Fruit fly (Drosophila melanogaster) S2 (cell line): ENCODE measurements around the gene CG1824.
A peak's percentile ranks its signal among the peaks of the same experiment; 100 is the strongest.

Experiments
- CG8478 ChIP-seq: fragments of >200 bp; optimal IDR thresholded peaks from 2 replicates; lab custom pipeline; 2018
- CTCF ChIP-seq, 2 experiments: fragments of >200 bp; optimal IDR thresholded peaks; 2 replicates each; lab custom pipeline; 2018

Gene CG1824

dm6 chrX:12595610-12596336, at the start of gene CG1824, which contains the start of gene Sec16:
CG1824 (minus strand) TSS chrX:12595624.
Sec16 (plus strand) TSS chrX:12596047.
- TF ChIP-seq CG8478 (lab: Kevin White, UChicago) (no peak), CTCF (optimal IDR thresholded peaks at IDR 0.05; lab: Kevin White, UChicago) (no peak)

- no peak for TF ChIP-seq CTCF (optimal IDR thresholded peaks at IDR 0.05; lab: Kevin White, UChicago)
These were observed 38.6 kb upstream of the CG1824 start for dm6 chrX:12633992-12634391.

dm6 chrX:12633204-12633603, 37.8 kb upstream of the CG1824 start:
- TF ChIP-seq CTCF (optimal IDR thresholded peaks at IDR 0.05; lab: Kevin White, UChicago) (no peak), CG8478 (lab: Kevin White, UChicago) (no peak)

dm6 chrX:12632157-12632422, 36.7 kb upstream of the CG1824 start:
- no peak for TF ChIP-seq CTCF (optimal IDR thresholded peaks at IDR 0.05; lab: Kevin White, UChicago)
- TF ChIP-seq CG8478 (lab: Kevin White, UChicago), result no peak

dm6 chrX:12631317-12632156, 36.1 kb upstream of the CG1824 start, which contains the start of gene Tomosyn:
Tomosyn (plus strand) TSS chrX:12631605.
- TF ChIP-seq CG8478 (lab: Kevin White, UChicago), result no peak
- peak in 1 of 2 experiments; percentile 13 for TF ChIP-seq CTCF (optimal IDR thresholded peaks at IDR 0.05; lab: Kevin White, UChicago)

- no peak for TF ChIP-seq CG8478 (lab: Kevin White, UChicago)
- no peak for TF ChIP-seq CTCF (optimal IDR thresholded peaks at IDR 0.05; lab: Kevin White, UChicago)
These were observed 34.1 kb upstream of the CG1824 start, which contains the start of the genes Aven and CG2540 for dm6 chrX:12629564-12629963. Aven (minus strand) TSS chrX:12629640. CG2540 (plus strand) TSS chrX:12629878.

- TF ChIP-seq CG8478 (lab: Kevin White, UChicago) (no peak), CTCF (optimal IDR thresholded peaks at IDR 0.05; lab: Kevin White, UChicago) (no peak)
These were observed 30.3 kb upstream of the CG1824 start for dm6 chrX:12625594-12626274.

- TF ChIP-seq CG8478 (lab: Kevin White, UChicago), result no peak
- TF ChIP-seq CTCF (optimal IDR thresholded peaks at IDR 0.05; lab: Kevin White, UChicago), result no peak
These were observed 28.6 kb upstream of the CG1824 start, which contains the start of gene CG15728 for dm6 chrX:12623992-12624391. CG15728 (plus strand) TSS chrX:12624292.

- TF ChIP-seq CTCF (optimal IDR thresholded peaks at IDR 0.05; lab: Kevin White, UChicago) (no peak), CG8478 (lab: Kevin White, UChicago) (no peak)
These were observed 26.2 kb upstream of the CG1824 start for dm6 chrX:12621640-12622039.

dm6 chrX:12615752-12616366, 20.4 kb upstream of the CG1824 start, which contains the start of gene CG11085:
CG11085 (plus strand) TSS chrX:12616316.
- TF ChIP-seq CG8478 (lab: Kevin White, UChicago) (no peak), CTCF (optimal IDR thresholded peaks at IDR 0.05; lab: Kevin White, UChicago) (no peak)

- TF ChIP-seq CG8478 (lab: Kevin White, UChicago) (no peak), CTCF (optimal IDR thresholded peaks at IDR 0.05; lab: Kevin White, UChicago) (no peak)
These were observed 17.9 kb upstream of the CG1824 start for dm6 chrX:12613248-12613805.

dm6 chrX:12611536-12612458, 16.4 kb upstream of the CG1824 start, which contains the start of the genes CG1463 and Fpgs1:
CG1463 (minus strand) TSS chrX:12611667.
Fpgs1 (plus strand) TSS chrX:12611867.
- TF ChIP-seq CG8478 (lab: Kevin White, UChicago) (no peak), CTCF (optimal IDR thresholded peaks at IDR 0.05; lab: Kevin White, UChicago) (no peak)
